Fruit fly (Drosophila melanogaster): ENCODE measurements around the gene CG6414.

DNA sequence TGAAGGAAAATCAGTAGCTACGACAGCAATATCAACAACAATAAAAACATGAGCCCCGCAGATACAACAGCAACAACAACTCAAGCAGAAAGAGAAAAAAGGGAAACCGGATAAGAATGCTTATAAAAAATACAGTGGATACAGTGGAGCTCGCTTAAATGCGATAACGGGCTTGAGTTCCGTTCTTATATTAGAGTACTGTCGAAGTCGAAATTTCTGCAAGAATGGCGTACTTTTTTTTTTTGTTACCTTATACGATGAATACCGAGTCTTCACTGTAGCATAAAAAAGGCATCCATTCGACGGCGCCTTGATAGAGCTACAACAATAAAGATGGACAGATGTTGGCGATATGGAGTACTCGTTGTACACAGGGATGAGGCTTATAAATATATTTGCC lies 39.0 kb upstream of the CG6414 start:
- TF ChIP-seq CG16779 (tag; optimal IDR thresholded peaks at IDR 0.05) (no peak), CG6808 (GFP tag; optimal IDR thresholded peaks at IDR 0.05) (peak; percentile 49), CG10669 (GFP tag; optimal IDR thresholded peaks at IDR 0.05) (peak; percentile 72), fd59A (GFP tag; optimal IDR thresholded peaks at IDR 0.05) (peak; percentile 49), CG15336 (GFP tag; IDR thresholded peaks at IDR 0.05) (no peak), svp (GFP tag) (peak; percentile 77), Eip78C (GFP tag) (peak; percentile 84), dsx (GFP tag; optimal IDR thresholded peaks at IDR 0.05; ENCODE audit: poor library complexity, severe bottlenecking) (peak; percentile 53), vri (GFP tag; optimal IDR thresholded peaks at IDR 0.05) (peak; percentile 37), Smox (GFP tag; optimal IDR thresholded peaks at IDR 0.05) (peak; percentile 63), CG6163 (GFP tag; IDR thresholded peaks at IDR 0.05) (peak; percentile 84), pdm3 (GFP tag; optimal IDR thresholded peaks at IDR 0.05) (peak; percentile 66), Gug (GFP tag; IDR thresholded peaks at IDR 0.05) (no peak), CG11902 (GFP tag; optimal IDR thresholded peaks at IDR 0.05) (peak; percentile 66)

Measured in whole organism, prepupa.